Worm (Caenorhabditis elegans): ENCODE results near the gene sulp-8.

ce11 chrV:9712418-9713173 lies 39.1 kb upstream of the sulp-8 start:
- no peak for TF ChIP-seq lin-11 (tag; optimal IDR thresholded peaks at IDR 0.05)
- TF ChIP-seq ceh-34 (tag; optimal IDR thresholded peaks at IDR 0.05) = no peak
- no peak for TF ChIP-seq ceh-45 (GFP tag; IDR thresholded peaks at IDR 0.05)
- TF ChIP-seq unc-3 (GFP tag; conservative IDR thresholded peaks at IDR 0.05) = no peak
- no peak for TF ChIP-seq unc-3 (tag; optimal IDR thresholded peaks at IDR 0.05)
